Worm (Caenorhabditis elegans) whole organism, L3 larva: ENCODE data around the gene cutl-29.

Experiments used
- ZK546.5 ChIP-seq: sonication (generic microtip); optimal IDR thresholded peaks from 2 replicates; lab custom pipeline; 2017; ENCODE audit warnings: missing biosample characterization, missing genetic modification characterization
- aly-2 ChIP-seq: fragments of 150-350 bp; optimal IDR thresholded peaks from 2 replicates; lab custom pipeline; 2014; ENCODE audit warnings: missing biosample characterization, missing genetic modification characterization
- ama-1 ChIP-seq: fragments of 150-350 bp; optimal IDR thresholded peaks from 2 replicates; lab custom pipeline; 2018
- ceh-16 ChIP-seq: sonication (generic microtip); optimal IDR thresholded peaks from 2 replicates; lab custom pipeline; 2017; ENCODE audit warnings: missing biosample characterization, missing genetic modification characterization
- fkh-10 ChIP-seq: sonication (generic microtip); optimal IDR thresholded peaks from 2 replicates; lab custom pipeline; 2017; ENCODE audit warnings: missing biosample characterization, missing genetic modification reagents, missing genetic modification characterization
- fos-1 ChIP-seq: fragments of 150-350 bp; optimal IDR thresholded peaks from 2 replicates; lab custom pipeline; 2014; ENCODE audit warnings: missing biosample characterization, missing genetic modification characterization
- jun-1 ChIP-seq: fragments of 150-350 bp; optimal IDR thresholded peaks from 2 replicates; lab custom pipeline; 2014; ENCODE audit warnings: missing biosample characterization, missing genetic modification reagents, missing genetic modification characterization
- lin-15B ChIP-seq: fragments of 150-350 bp; optimal IDR thresholded peaks from 2 replicates; lab custom pipeline; 2014; ENCODE audit warnings: missing biosample characterization, missing genetic modification characterization
- nhr-11 ChIP-seq: fragments of 150-350 bp; optimal IDR thresholded peaks from 2 replicates; lab custom pipeline; 2014; ENCODE audit warnings: missing biosample characterization, missing genetic modification characterization
- nhr-28 ChIP-seq: fragments of 150-350 bp; optimal IDR thresholded peaks from 2 replicates; lab custom pipeline; 2014; ENCODE audit warnings: missing biosample characterization, missing genetic modification characterization
- nhr-77 ChIP-seq: fragments of 150-350 bp; optimal IDR thresholded peaks from 2 replicates; lab custom pipeline; 2014; ENCODE audit warnings: missing biosample characterization, missing genetic modification characterization
- pqm-1 ChIP-seq: fragments of 150-350 bp; optimal IDR thresholded peaks from 2 replicates; lab custom pipeline; 2017; ENCODE audit warnings: missing biosample characterization, missing genetic modification characterization, inconsistent platforms
- unc-62 ChIP-seq: fragments of 150-350 bp; sonication (generic microtip); optimal IDR thresholded peaks from 4 replicates; lab custom pipeline; 2014; ENCODE audit warnings: missing biosample characterization, missing genetic modification reagents, missing genetic modification characterization
- ztf-4 ChIP-seq: fragments of 150-350 bp; optimal IDR thresholded peaks from 2 replicates; lab custom pipeline; 2014; ENCODE audit warnings: missing biosample characterization, missing genetic modification characterization

DNA sequence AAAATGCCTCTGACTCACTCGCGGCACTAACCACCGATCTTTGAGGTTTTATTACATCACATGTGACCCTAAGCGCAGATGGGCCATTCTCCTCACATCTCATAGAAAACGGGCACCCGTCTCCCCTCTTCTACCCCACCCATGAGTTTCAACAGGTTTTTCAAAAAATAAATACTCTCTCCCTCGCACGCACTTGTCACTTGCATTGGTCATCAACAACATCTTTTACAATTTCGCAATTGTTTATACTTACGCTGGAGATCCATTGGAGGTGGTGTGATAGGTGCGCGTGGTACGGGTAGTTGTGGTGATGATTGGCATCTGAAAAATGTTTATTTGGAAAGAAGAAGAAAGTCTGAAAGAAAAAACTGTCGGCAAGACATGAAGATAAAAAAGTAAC lies 34.8 kb downstream of the cutl-29 start, which contains the start of gene M60.4:
- TF ChIP-seq pqm-1 (tag; lab: Kevin White, UChicago) (no peak), nhr-28 (tag; lab: Kevin White, UChicago) (no peak), unc-62 (GFP tag; lab: Kevin White, UChicago) (peak; percentile 79), jun-1 (peak; percentile 2), nhr-11 (tag; lab: Kevin White, UChicago) (no peak), ZK546.5 (tag; lab: Kevin White, UChicago) (no peak), fkh-10 (no peak), ztf-4 (tag; lab: Kevin White, UChicago) (no peak), ama-1 (no peak), ceh-16 (tag; lab: Kevin White, UChicago) (no peak), aly-2 (tag; lab: Kevin White, UChicago) (no peak), lin-15B (tag; lab: Kevin White, UChicago) (no peak), fos-1 (tag; lab: Kevin White, UChicago) (no peak), nhr-77 (no peak)
